Worm (Caenorhabditis elegans): Measurements from ENCODE around the gene Y46E12BL.2.

DNA sequence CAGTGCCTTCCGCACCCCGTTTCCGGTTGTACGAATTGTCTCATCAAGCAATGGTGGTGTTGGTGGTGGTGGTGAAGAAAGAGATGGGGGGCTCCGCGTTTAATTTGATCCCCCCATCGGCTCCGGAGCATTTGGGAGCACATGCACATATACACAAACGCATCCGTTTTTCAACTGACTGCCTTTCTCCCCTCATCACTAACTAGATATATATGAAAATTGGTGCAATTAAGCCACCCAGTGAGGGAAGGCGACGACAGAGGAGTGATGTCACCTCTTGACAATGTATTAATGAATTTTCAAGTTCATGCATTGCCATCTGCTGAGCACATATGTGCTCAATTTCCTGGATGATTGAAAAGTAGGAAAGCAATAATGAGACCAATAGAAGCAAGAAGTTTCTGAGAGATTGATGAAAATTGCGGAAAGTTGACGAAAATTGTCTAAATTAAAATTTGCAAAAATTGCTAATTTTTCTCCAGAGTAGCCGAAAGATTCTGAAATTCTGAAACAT, 21.3 kb downstream of the Y46E12BL.2 start:
- TF ChIP-seq nhr-25 (tag; optimal IDR thresholded peaks at IDR 0.05) = no peak
- no peak for TF ChIP-seq unc-39 (tag; optimal IDR thresholded peaks at IDR 0.05)
- TF ChIP-seq daf-12 (tag; optimal IDR thresholded peaks at IDR 0.05) = no peak
- TF ChIP-seq fkh-10 (GFP tag; optimal IDR thresholded peaks at IDR 0.05) = no peak
- TF ChIP-seq aly-2 (tag; optimal IDR thresholded peaks at IDR 0.05) = no peak
- no peak for TF ChIP-seq mdl-1 (tag; optimal IDR thresholded peaks at IDR 0.05)
- TF ChIP-seq nhr-28 (tag; optimal IDR thresholded peaks at IDR 0.05) = no peak
- TF ChIP-seq zag-1 (tag; optimal IDR thresholded peaks at IDR 0.05) = no peak
- TF ChIP-seq nhr-12 (tag; optimal IDR thresholded peaks at IDR 0.05) = no peak
- TF ChIP-seq nhr-237 (tag; optimal IDR thresholded peaks at IDR 0.05) = no peak

All from whole organism, L3 larva.